Fruit fly (Drosophila melanogaster) whole organism, prepupa: ENCODE measurements around the gene Elp1.

Experiments
- Blimp-1 ChIP-seq: fragments of 200-800 bp; sonication (Bioruptor generic); optimal IDR thresholded peaks from 3 replicates; lab custom pipeline; 2017; ENCODE audit warnings: missing biosample characterization, missing genetic modification characterization, mild to moderate bottlenecking, moderate library complexity, missing genetic modification reagents
- CG10631 ChIP-seq: fragments of 200-800 bp; sonication (Bioruptor generic); optimal IDR thresholded peaks from 2 replicates; lab custom pipeline; 2016; ENCODE audit warnings: missing biosample characterization, missing genetic modification characterization
- CG11294 ChIP-seq: fragments of 200-800 bp; sonication (Bioruptor generic); IDR thresholded peaks from 2 replicates; pipeline ENCODE4 v1.3.6; 2022; ENCODE audit warnings: missing biosample characterization, missing genetic modification characterization
- CG15336 ChIP-seq: fragments of 200-800 bp; sonication (Bioruptor generic); IDR thresholded peaks from 2 replicates; pipeline ENCODE4 v1.3.6; 2022; ENCODE audit warnings: missing biosample characterization, missing genetic modification characterization
- CG1621 ChIP-seq: fragments of 200-800 bp; sonication (Bioruptor generic); optimal IDR thresholded peaks from 3 replicates; lab custom pipeline; 2018; ENCODE audit warnings: missing biosample characterization, mild to moderate bottlenecking, missing genetic modification characterization
- CG34406 ChIP-seq: fragments of 200-800 bp; sonication (Bioruptor generic); optimal IDR thresholded peaks from 3 replicates; lab custom pipeline; 2016; ENCODE audit warnings: missing biosample characterization, missing genetic modification characterization
- CG3919 ChIP-seq: fragments of 200-800 bp; sonication (Bioruptor generic); optimal IDR thresholded peaks from 3 replicates; lab custom pipeline; 2016; ENCODE audit warnings: missing biosample characterization, missing genetic modification characterization
- CG6163 ChIP-seq: fragments of 200-800 bp; sonication (Bioruptor generic); IDR thresholded peaks from 3 replicates; pipeline ENCODE4 v1.3.6; 2022; ENCODE audit warnings: missing biosample characterization, missing genetic modification characterization
- CG6276 ChIP-seq: fragments of 200-800 bp; sonication (Bioruptor generic); optimal IDR thresholded peaks from 2 replicates; lab custom pipeline; 2017; ENCODE audit warnings: missing biosample characterization, mild to moderate bottlenecking, missing genetic modification characterization
- CG6792 ChIP-seq: fragments of 200-800 bp; sonication (Bioruptor generic); optimal IDR thresholded peaks from 3 replicates; lab custom pipeline; 2016; ENCODE audit warnings: missing biosample characterization, missing genetic modification characterization
- CG6808 ChIP-seq: fragments of 200-800 bp; sonication (Bioruptor generic); optimal IDR thresholded peaks from 3 replicates; lab custom pipeline; 2017; ENCODE audit warnings: missing biosample characterization, missing genetic modification characterization, mild to moderate bottlenecking, moderate library complexity, missing genetic modification reagents
- CG6854 ChIP-seq: fragments of 200-800 bp; sonication (Bioruptor generic); optimal IDR thresholded peaks from 2 replicates; lab custom pipeline; 2017; ENCODE audit warnings: missing biosample characterization, mild to moderate bottlenecking, missing genetic modification characterization
- Eip75B ChIP-seq: fragments of 200-800 bp; sonication (Bioruptor generic); optimal IDR thresholded peaks from 3 replicates; lab custom pipeline; 2016; ENCODE audit warnings: missing biosample characterization, missing genetic modification characterization
- Eip78C ChIP-seq: fragments of 200-800 bp; sonication (Bioruptor generic); peaks from one replicate; lab custom pipeline; 2016; ENCODE audit warnings: missing biosample characterization, missing genetic modification characterization
- Ets21C ChIP-seq: fragments of 200-800 bp; sonication (Bioruptor generic); optimal IDR thresholded peaks from 3 replicates; lab custom pipeline; 2016; ENCODE audit warnings: missing biosample characterization, missing genetic modification characterization
- Hr38 ChIP-seq: sonication (Bioruptor generic); optimal IDR thresholded peaks from 2 replicates; lab custom pipeline; 2016; ENCODE audit warnings: missing biosample characterization, missing genetic modification characterization
- Lpt ChIP-seq: fragments of 200-800 bp; sonication (Bioruptor generic); optimal IDR thresholded peaks from 3 replicates; lab custom pipeline; 2016; ENCODE audit warnings: missing biosample characterization, missing genetic modification characterization
- Met ChIP-seq: fragments of 200-800 bp; sonication (Bioruptor generic); optimal IDR thresholded peaks from 3 replicates; lab custom pipeline; 2016; ENCODE audit warnings: missing biosample characterization, missing genetic modification characterization
- OdsH ChIP-seq: fragments of 200-800 bp; sonication (Bioruptor generic); optimal IDR thresholded peaks from 3 replicates; lab custom pipeline; 2016; ENCODE audit warnings: missing biosample characterization, missing genetic modification characterization
- Smox ChIP-seq: fragments of 200-800 bp; sonication (Bioruptor generic); optimal IDR thresholded peaks from 3 replicates; lab custom pipeline; 2016; ENCODE audit warnings: missing biosample characterization, missing genetic modification characterization
- Sox15 ChIP-seq: fragments of 200-800 bp; sonication (Bioruptor generic); optimal IDR thresholded peaks from 3 replicates; lab custom pipeline; 2016; ENCODE audit warnings: missing biosample characterization, missing genetic modification characterization
- acj6 ChIP-seq: fragments of 200-800 bp; sonication (Bioruptor generic); optimal IDR thresholded peaks from 3 replicates; lab custom pipeline; 2016; ENCODE audit warnings: missing biosample characterization, missing genetic modification characterization
- cyc ChIP-seq: fragments of 200-800 bp; sonication (Bioruptor generic); optimal IDR thresholded peaks from 3 replicates; lab custom pipeline; 2016; ENCODE audit warnings: missing biosample characterization, missing genetic modification characterization
- dac ChIP-seq: fragments of 200-800 bp; sonication (Bioruptor generic); optimal IDR thresholded peaks from 2 replicates; lab custom pipeline; 2017; ENCODE audit warnings: missing biosample characterization, mild to moderate bottlenecking, missing genetic modification characterization
- dsx ChIP-seq: fragments of 200-800 bp; optimal IDR thresholded peaks from 3 replicates; lab custom pipeline; 2019; ENCODE audit warnings: missing biosample characterization, mild to moderate bottlenecking, missing genetic modification characterization, moderate library complexity; ENCODE audit not compliant: poor library complexity, severe bottlenecking
- eg ChIP-seq: fragments of 200-800 bp; sonication (Bioruptor generic); IDR thresholded peaks from 3 replicates; pipeline ENCODE4 v1.3.6; 2022; ENCODE audit warnings: missing biosample characterization, missing genetic modification characterization
- esn ChIP-seq: fragments of 200-800 bp; sonication (Bioruptor generic); optimal IDR thresholded peaks from 2 replicates; lab custom pipeline; 2016; ENCODE audit warnings: missing biosample characterization, mild to moderate bottlenecking, missing genetic modification characterization, moderate library complexity
- fd59A ChIP-seq: fragments of 200-800 bp; sonication (Bioruptor generic); optimal IDR thresholded peaks from 2 replicates; lab custom pipeline; 2017; ENCODE audit warnings: missing biosample characterization, mild to moderate bottlenecking, missing genetic modification characterization, missing genetic modification reagents
- fd85E ChIP-seq: fragments of 200-800 bp; sonication (Bioruptor generic); optimal IDR thresholded peaks from 3 replicates; lab custom pipeline; 2016; ENCODE audit warnings: missing biosample characterization, missing genetic modification characterization
- lz ChIP-seq: fragments of 200-800 bp; sonication (Bioruptor generic); optimal IDR thresholded peaks from 3 replicates; lab custom pipeline; 2016; ENCODE audit warnings: missing biosample characterization, missing genetic modification characterization
- spab ChIP-seq: fragments of 200-800 bp; sonication (Bioruptor generic); optimal IDR thresholded peaks from 2 replicates; lab custom pipeline; 2017; ENCODE audit warnings: missing biosample characterization, mild to moderate bottlenecking, missing genetic modification characterization, missing genetic modification reagents
- ss ChIP-seq, 2 experiments: fragments of 200-800 bp; sonication (Bioruptor generic); optimal IDR thresholded peaks; 2 replicates in 1 of 2; 3 replicates in 1 of 2; lab custom pipeline; 2017 to 2018; ENCODE audit warnings: mild to moderate bottlenecking in 2 of 2, missing biosample characterization in 2 of 2, missing genetic modification characterization in 2 of 2, moderate library complexity in 1 of 2
- svp ChIP-seq: fragments of 200-800 bp; sonication (Bioruptor generic); peaks from one replicate; lab custom pipeline; 2016; ENCODE audit warnings: missing biosample characterization, missing genetic modification characterization
- topi ChIP-seq: fragments of 200-800 bp; sonication (Bioruptor generic); optimal IDR thresholded peaks from 3 replicates; lab custom pipeline; 2016; ENCODE audit warnings: missing biosample characterization, missing genetic modification characterization
- vri ChIP-seq: fragments of 200-800 bp; sonication (Bioruptor generic); optimal IDR thresholded peaks from 3 replicates; lab custom pipeline; 2016; ENCODE audit warnings: missing biosample characterization, mild to moderate bottlenecking, missing genetic modification characterization

Gene Elp1

DNA sequence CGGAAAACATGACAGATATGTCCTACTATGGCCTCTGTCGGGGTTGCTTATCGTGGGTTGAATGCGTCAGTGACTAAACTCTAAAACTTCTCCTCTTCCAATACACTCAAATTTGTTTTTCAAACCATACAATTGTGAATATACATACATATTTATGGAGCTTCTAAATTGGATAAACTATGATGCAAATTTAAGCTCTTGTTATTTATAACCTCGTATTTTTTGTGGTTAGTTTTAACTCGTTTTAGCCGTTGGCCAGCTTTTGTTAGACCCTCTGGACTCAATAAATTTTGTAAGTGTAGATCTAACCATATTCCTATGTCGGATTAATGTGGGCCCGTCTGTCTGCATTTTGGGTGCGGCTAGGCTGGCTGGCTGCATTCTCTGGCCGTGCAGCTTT is 33.4 kb upstream of the Elp1 start (continued):
- TF ChIP-seq CG34406 (GFP tag; lab: Kevin White, UChicago) (no peak), Hr38 (no peak), Blimp-1 (GFP tag; lab: Kevin White, UChicago) (no peak), eg (peak; percentile 6; the same call in 1 of the 3 replicates), topi (GFP tag; lab: Kevin White, UChicago) (no peak), ss (GFP tag; optimal IDR thresholded peaks at IDR 0.05; lab: Kevin White, UChicago) (no peak), lz (GFP tag; lab: Kevin White, UChicago) (no peak)

DNA sequence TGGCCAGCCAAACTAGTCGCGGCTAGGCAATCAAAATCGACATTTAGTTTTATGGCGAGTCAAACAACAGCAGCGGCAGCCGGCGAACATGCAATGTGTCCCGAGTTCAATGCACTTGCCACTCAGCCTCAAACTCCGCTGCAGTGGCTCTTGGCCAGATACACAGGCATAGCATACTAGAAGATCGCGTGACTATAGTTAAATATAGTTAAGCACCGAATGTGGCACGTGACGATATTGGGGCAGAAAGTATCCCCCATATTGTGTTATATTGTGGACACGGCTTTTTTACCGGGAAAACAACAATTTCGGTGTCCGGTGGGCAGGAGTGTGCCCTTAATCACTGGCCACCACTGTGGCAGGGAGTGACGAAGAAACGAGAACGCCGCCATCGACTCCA is 32.9 kb upstream of the Elp1 start:
- TF ChIP-seq CG6792 (GFP tag; lab: Kevin White, UChicago) (no peak), CG10631 (GFP tag; lab: Kevin White, UChicago) (no peak), topi (GFP tag; lab: Kevin White, UChicago) (no peak), OdsH (GFP tag; lab: Kevin White, UChicago) (no peak), Eip75B (GFP tag; lab: Kevin White, UChicago) (no peak), CG6854 (GFP tag; lab: Kevin White, UChicago) (no peak), Ets21C (GFP tag; lab: Kevin White, UChicago) (no peak), CG1621 (tag; lab: Kevin White, UChicago) (no peak), fd59A (GFP tag; lab: Kevin White, UChicago) (no peak), CG6808 (GFP tag; lab: Kevin White, UChicago) (no peak), CG15336 (GFP tag; lab: Robert Waterston, UW) (peak; percentile 11; the same call in 1 of the 2 replicates), Met (GFP tag; lab: Kevin White, UChicago) (no peak), ss (GFP tag; optimal IDR thresholded peaks at IDR 0.05; lab: Kevin White, UChicago) (peak in 1 of 2 experiments; percentile 84), CG6276 (peak; percentile 10), Eip78C (GFP tag; lab: Kevin White, UChicago) (peak; percentile 4), CG3919 (GFP tag; lab: Kevin White, UChicago) (no peak), CG11294 (GFP tag; lab: Robert Waterston, UW) (no peak), eg (peak; percentile 51; the same call in 2 of the 3 replicates), Smox (no peak), vri (no peak), esn (GFP tag; lab: Kevin White, UChicago) (no peak), Lpt (GFP tag; lab: Kevin White, UChicago) (no peak), dac (GFP tag; lab: Kevin White, UChicago) (no peak)

DNA sequence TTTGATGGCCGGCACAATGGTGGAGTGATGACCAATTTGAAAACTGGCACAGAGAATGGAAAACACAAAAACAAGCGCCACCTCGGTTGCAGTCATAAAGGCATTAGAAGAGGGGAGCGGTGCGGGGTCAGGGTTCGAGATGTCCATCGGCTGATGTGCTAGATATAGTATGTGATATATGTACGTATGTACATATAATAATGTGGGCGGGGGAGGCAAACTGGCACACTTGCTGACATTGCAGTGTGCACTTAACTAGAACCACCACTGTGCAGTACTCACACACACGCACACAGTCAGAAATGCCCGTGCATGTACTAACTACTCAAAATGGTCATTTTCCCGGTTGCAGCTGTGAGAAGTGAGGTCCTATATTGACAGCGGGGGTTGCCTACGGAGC is 31.9 kb upstream of the Elp1 start:
- TF ChIP-seq CG6854 (GFP tag; lab: Kevin White, UChicago): no peak
- no peak for TF ChIP-seq fd85E (GFP tag; lab: Kevin White, UChicago)
- TF ChIP-seq dsx: no peak
- no peak for TF ChIP-seq spab (GFP tag; lab: Kevin White, UChicago)
- no peak for TF ChIP-seq cyc (GFP tag; lab: Kevin White, UChicago)
- TF ChIP-seq Blimp-1 (GFP tag; lab: Kevin White, UChicago): no peak
- TF ChIP-seq OdsH (GFP tag; lab: Kevin White, UChicago): no peak
- TF ChIP-seq CG11294 (GFP tag; lab: Robert Waterston, UW): no peak
- TF ChIP-seq CG6163: no peak
- TF ChIP-seq CG10631 (GFP tag; lab: Kevin White, UChicago): peak; percentile 1
- no peak for TF ChIP-seq Hr38
- TF ChIP-seq acj6 (GFP tag; lab: Kevin White, UChicago): no peak
- no peak for TF ChIP-seq svp
- TF ChIP-seq Sox15 (GFP tag; lab: Kevin White, UChicago): no peak
- peak; percentile 32 for TF ChIP-seq Eip78C (GFP tag; lab: Kevin White, UChicago)
- peak; percentile 28; the same call in 1 of the 2 replicates for TF ChIP-seq CG15336 (GFP tag; lab: Robert Waterston, UW)
